Comparison of ENCODE assay signal across 2 fruit fly cellular contexts in genomic region chr2L:3346483-3346839, dm6.
TF ChIP-seq lines count a peak whose summit lies in the region.

No protein-coding gene starts in this region.

- TF ChIP-seq CTCF in whole organism, embryonic (GFP tag; optimal IDR thresholded peaks at IDR 0.05; lab: Kevin White, UChicago): no peak

TF ChIP-seq in whole organism, embryonic, 481 proteins besides CTCF, POLR2A, EP300 and RAD21:
- TF ChIP-seq Jarid2 (GFP tag; optimal IDR thresholded peaks at IDR 0.05; lab: Kevin White, UChicago): no peak
- TF ChIP-seq her (GFP tag; optimal IDR thresholded peaks at IDR 0.05; lab: Kevin White, UChicago): no peak
- TF ChIP-seq CG6175 (GFP tag; IDR thresholded peaks at IDR 0.05; lab: Robert Waterston, UW): no peak
- TF ChIP-seq Stat92E (GFP tag; optimal IDR thresholded peaks at IDR 0.05; lab: Kevin White, UChicago): peak in 1 of 3 experiments; percentile 91
- peak; percentile 5 for TF ChIP-seq CG1832 (GFP tag; optimal IDR thresholded peaks at IDR 0.05; lab: Kevin White, UChicago)
- TF ChIP-seq CG10209 (GFP tag; optimal IDR thresholded peaks at IDR 0.05; lab: Kevin White, UChicago): peak; percentile 9
- no peak for TF ChIP-seq tll (GFP tag; optimal IDR thresholded peaks at IDR 0.05; lab: Kevin White, UChicago)
- TF ChIP-seq pzg (GFP tag; optimal IDR thresholded peaks at IDR 0.05; lab: Kevin White, UChicago): no peak
- TF ChIP-seq zfh1 (GFP tag; IDR thresholded peaks at IDR 0.05; lab: Robert Waterston, UW): no peak
- peak; percentile 24 for TF ChIP-seq Blimp-1 (GFP tag; optimal IDR thresholded peaks at IDR 0.05; lab: Kevin White, UChicago)
- no peak for TF ChIP-seq CG8089 (GFP tag; optimal IDR thresholded peaks at IDR 0.05; lab: Kevin White, UChicago)
- TF ChIP-seq CG8765 (GFP tag; IDR thresholded peaks at IDR 0.05; lab: Robert Waterston, UW): no peak
- no peak for TF ChIP-seq CG3407 (GFP tag; optimal IDR thresholded peaks at IDR 0.05; lab: Kevin White, UChicago)
- TF ChIP-seq CG6791 (GFP tag; IDR thresholded peaks at IDR 0.05; lab: Robert Waterston, UW; ENCODE audit: partially characterized antibody): peak; percentile 53; the same call in 1 of the 3 replicates
- TF ChIP-seq crol (GFP tag; IDR thresholded peaks at IDR 0.05; lab: Robert Waterston, UW): peak; percentile 48; the same call in 1 of the 2 replicates
- TF ChIP-seq Fer1 (GFP tag; optimal IDR thresholded peaks at IDR 0.05; lab: Kevin White, UChicago): no peak
- peak; percentile 37 for TF ChIP-seq pros (GFP tag; optimal IDR thresholded peaks at IDR 0.05; lab: Kevin White, UChicago)
TF ChIP-seq in whole organism, embryonic: peak in this region for 7.

TF ChIP-seq in whole organism, prepupa, 60 proteins besides CTCF, POLR2A, EP300 and RAD21:
- TF ChIP-seq Eip93F (GFP tag; optimal IDR thresholded peaks at IDR 0.05; lab: Kevin White, UChicago) (no peak), CG3919 (GFP tag; optimal IDR thresholded peaks at IDR 0.05; lab: Kevin White, UChicago) (no peak), Sox14 (GFP tag; optimal IDR thresholded peaks at IDR 0.05; lab: Kevin White, UChicago) (no peak), svp (GFP tag; lab: Kevin White, UChicago) (peak; percentile 74)

Comparison
In these comparisons a context has a peak if more than half of its experiments do, and no peak if none do; other contexts are left out.
1. Of the 7 proteins assayed by ChIP-seq in both whole organism, embryonic and whole organism, prepupa: peak only in whole organism, embryonic: Blimp-1; only in whole organism, prepupa: none; in both: none; in neither: 6.